Worm (Caenorhabditis elegans): ENCODE data around the gene ZK512.1.

ce11 chrIII:9075539-9075938 is 39.2 kb upstream of the ZK512.1 start, which contains the start of gene F02A9.7:
- TF ChIP-seq him-1 (tag; optimal IDR thresholded peaks at IDR 0.05) = no peak
- TF ChIP-seq dao-5 (tag; optimal IDR thresholded peaks at IDR 0.05) = no peak
- no peak for TF ChIP-seq W03F9.2 (tag; optimal IDR thresholded peaks at IDR 0.05)
